Worm (Caenorhabditis elegans) whole organism, mixed stage, embryonic: Measurements from ENCODE around the gene rad-23.
"Not testable (repeated sequence)": the region's sequence is repeated elsewhere in the genome, so short reads cannot be mapped to it uniquely, and the experiment has no call there.

Source experiments
- bed-3 ChIP-seq: fragments of 200-800 bp; sonication (Bioruptor generic); optimal IDR thresholded peaks from 3 replicates; lab custom pipeline; 2018; ENCODE audit warnings: mild to moderate bottlenecking, missing genetic modification characterization, moderate library complexity, missing compliant biosample characterization
- ceh-83 ChIP-seq: fragments of 200-800 bp; sonication (Bioruptor generic); optimal IDR thresholded peaks from 2 replicates; lab custom pipeline; 2018; ENCODE audit warnings: mild to moderate bottlenecking, missing genetic modification characterization, missing compliant biosample characterization
- ces-1 ChIP-seq: fragments of 150-350 bp; optimal IDR thresholded peaks from 2 replicates; lab custom pipeline; 2014; ENCODE audit warnings: missing biosample characterization, missing genetic modification reagents, missing genetic modification characterization
- elt-1 ChIP-seq: sonication (generic microtip); optimal IDR thresholded peaks from 2 replicates; lab custom pipeline; 2017; ENCODE audit warnings: missing genetic modification characterization, mild to moderate bottlenecking, missing compliant biosample characterization, antibody characterized with exemption, moderate library complexity, borderline replicate concordance; ENCODE audit not compliant: insufficient read depth
- elt-3 ChIP-seq: fragments of 150-350 bp; optimal IDR thresholded peaks from 2 replicates; lab custom pipeline; 2014; ENCODE audit warnings: missing biosample characterization, missing genetic modification characterization
- lin-32 ChIP-seq: fragments of 200-800 bp; sonication (Bioruptor generic); optimal IDR thresholded peaks from 2 replicates; lab custom pipeline; 2018; ENCODE audit warnings: mild to moderate bottlenecking, missing genetic modification characterization, missing compliant biosample characterization
- lsy-2 ChIP-seq: fragments of 150-350 bp; optimal IDR thresholded peaks from 2 replicates; lab custom pipeline; 2014; ENCODE audit warnings: missing biosample characterization, missing genetic modification characterization
- nhr-237 ChIP-seq: fragments of 150-350 bp; optimal IDR thresholded peaks from 2 replicates; lab custom pipeline; 2014; ENCODE audit warnings: missing biosample characterization, missing genetic modification characterization
- nhr-28 ChIP-seq: fragments of 150-350 bp; optimal IDR thresholded peaks from 2 replicates; lab custom pipeline; 2014; ENCODE audit warnings: missing biosample characterization, missing genetic modification characterization
- pha-4 ChIP-seq: fragments of 150-350 bp; optimal IDR thresholded peaks from 2 replicates; lab custom pipeline; 2018; ENCODE audit warnings: missing biosample characterization, missing genetic modification reagents, missing genetic modification characterization
- snpc-4 ChIP-seq: fragments of 150-350 bp; optimal IDR thresholded peaks from 2 replicates; lab custom pipeline; 2014; ENCODE audit warnings: missing biosample characterization, missing genetic modification characterization
- tbx-8 ChIP-seq: fragments of 200-800 bp; sonication (Bioruptor generic); optimal IDR thresholded peaks from 2 replicates; lab custom pipeline; 2018; ENCODE audit warnings: mild to moderate bottlenecking, missing genetic modification characterization, moderate library complexity, missing compliant biosample characterization
- unc-62 ChIP-seq: fragments of 150-350 bp; optimal IDR thresholded peaks from 2 replicates; lab custom pipeline; 2014; ENCODE audit warnings: missing biosample characterization, missing genetic modification reagents, missing genetic modification characterization
- ztf-11 ChIP-seq: fragments of 150-350 bp; optimal IDR thresholded peaks from 2 replicates; lab custom pipeline; 2014; ENCODE audit warnings: missing biosample characterization, missing genetic modification characterization

ce11 chrII:11695161-11695944 is 42.8 kb upstream of the rad-23 start, which contains the start of gene tars-1:
- TF ChIP-seq tbx-8 (GFP tag; lab: Kevin White, UChicago); ceh-83; lsy-2 (tag; lab: Kevin White, UChicago); pha-4; lin-32; bed-3; ces-1; unc-62 (GFP tag; lab: Kevin White, UChicago); elt-1; snpc-4 (tag; lab: Kevin White, UChicago); nhr-28 (tag; lab: Kevin White, UChicago); nhr-237 (tag; lab: Kevin White, UChicago); elt-3; ztf-11 (tag; lab: Kevin White, UChicago): not testable (repeated sequence)
